Worm (Caenorhabditis elegans) whole organism, late embryonic: Measurements from ENCODE around the gene F46F5.14.

Experiments
- C38D4.7 ChIP-seq: fragments of 200-800 bp; sonication (Bioruptor generic); optimal IDR thresholded peaks from 2 replicates; lab custom pipeline; 2018; ENCODE audit warnings: mild to moderate bottlenecking, missing genetic modification characterization, moderate library complexity, missing compliant biosample characterization
- K02D7.2 ChIP-seq: sonication (generic microtip); optimal IDR thresholded peaks from 2 replicates; lab custom pipeline; 2017; ENCODE audit warnings: mild to moderate bottlenecking, missing genetic modification characterization, missing compliant biosample characterization
- ama-1 ChIP-seq: fragments of 150-350 bp; optimal IDR thresholded peaks from 2 replicates; lab custom pipeline; 2014
- ceh-18 ChIP-seq: sonication (generic microtip); optimal IDR thresholded peaks from 2 replicates; lab custom pipeline; 2016; ENCODE audit warnings: missing genetic modification characterization, missing compliant biosample characterization
- ceh-19 ChIP-seq: fragments of 200-800 bp; sonication (Bioruptor generic); optimal IDR thresholded peaks from 2 replicates; lab custom pipeline; 2018; ENCODE audit warnings: mild to moderate bottlenecking, missing genetic modification characterization, missing compliant biosample characterization
- ceh-22 ChIP-seq: sonication (generic microtip); optimal IDR thresholded peaks from 2 replicates; lab custom pipeline; 2017; ENCODE audit warnings: missing biosample characterization, missing genetic modification characterization
- ceh-24 ChIP-seq: sonication (generic microtip); optimal IDR thresholded peaks from 2 replicates; lab custom pipeline; 2016; ENCODE audit warnings: mild to moderate bottlenecking, missing genetic modification characterization, missing compliant biosample characterization
- che-1 ChIP-seq: sonication (generic microtip); optimal IDR thresholded peaks from 2 replicates; lab custom pipeline; 2016; ENCODE audit warnings: mild to moderate bottlenecking, missing genetic modification characterization, missing compliant biosample characterization
- dve-1 ChIP-seq: sonication (generic microtip); optimal IDR thresholded peaks from 2 replicates; lab custom pipeline; 2017; ENCODE audit warnings: antibody characterized with exemption, mild to moderate bottlenecking, missing genetic modification characterization, missing compliant biosample characterization
- elt-4 ChIP-seq: sonication (generic microtip); optimal IDR thresholded peaks from 2 replicates; lab custom pipeline; 2016; ENCODE audit warnings: missing genetic modification characterization, missing compliant biosample characterization
- ets-4 ChIP-seq: sonication (generic microtip); optimal IDR thresholded peaks from 2 replicates; lab custom pipeline; 2016; ENCODE audit warnings: missing genetic modification characterization, missing compliant biosample characterization
- fax-1 ChIP-seq: sonication (generic microtip); optimal IDR thresholded peaks from 2 replicates; lab custom pipeline; 2016; ENCODE audit warnings: missing genotype, missing genetic modification characterization, missing compliant biosample characterization
- fkh-10 ChIP-seq: fragments of 150-350 bp; optimal IDR thresholded peaks from 2 replicates; lab custom pipeline; 2014; ENCODE audit warnings: missing biosample characterization, missing genetic modification reagents, missing genetic modification characterization
- fkh-6 ChIP-seq: sonication (generic microtip); optimal IDR thresholded peaks from 2 replicates; lab custom pipeline; 2016; ENCODE audit warnings: missing genetic modification characterization, missing compliant biosample characterization
- gmeb-2 ChIP-seq: sonication (generic microtip); optimal IDR thresholded peaks from 2 replicates; lab custom pipeline; 2016; ENCODE audit warnings: missing genetic modification characterization, inconsistent platforms, missing compliant biosample characterization
- hlh-13 ChIP-seq: fragments of 200-800 bp; sonication (Bioruptor generic); optimal IDR thresholded peaks from 2 replicates; lab custom pipeline; 2018; ENCODE audit warnings: mild to moderate bottlenecking, missing genetic modification characterization, missing compliant biosample characterization
- hlh-30 ChIP-seq: sonication (generic microtip); optimal IDR thresholded peaks from 2 replicates; lab custom pipeline; 2017; ENCODE audit warnings: antibody characterized with exemption, missing genetic modification characterization, missing compliant biosample characterization; ENCODE audit not compliant: insufficient read depth
- hlh-6 ChIP-seq: sonication (generic microtip); optimal IDR thresholded peaks from 2 replicates; lab custom pipeline; 2016; ENCODE audit warnings: missing genotype, missing genetic modification characterization, missing compliant biosample characterization
- lim-6 ChIP-seq: sonication (generic microtip); optimal IDR thresholded peaks from 2 replicates; lab custom pipeline; 2016; ENCODE audit warnings: missing genetic modification characterization, missing compliant biosample characterization
- madf-2 ChIP-seq: sonication (generic microtip); optimal IDR thresholded peaks from 2 replicates; lab custom pipeline; 2017; ENCODE audit warnings: missing genetic modification characterization, missing compliant biosample characterization
- mec-3 ChIP-seq: sonication (generic microtip); optimal IDR thresholded peaks from 2 replicates; lab custom pipeline; 2016; ENCODE audit warnings: borderline replicate concordance, missing genetic modification characterization, missing compliant biosample characterization
- nfya-1 ChIP-seq: sonication (generic microtip); optimal IDR thresholded peaks from 2 replicates; lab custom pipeline; 2017; ENCODE audit warnings: missing genetic modification characterization, mild to moderate bottlenecking, missing compliant biosample characterization, antibody characterized with exemption, moderate library complexity
- nhr-232 ChIP-seq: sonication (generic microtip); optimal IDR thresholded peaks from 2 replicates; lab custom pipeline; 2016; ENCODE audit warnings: missing genetic modification characterization, missing compliant biosample characterization
- npax-4 ChIP-seq: sonication (generic microtip); optimal IDR thresholded peaks from 2 replicates; lab custom pipeline; 2016; ENCODE audit warnings: missing genetic modification characterization, missing compliant biosample characterization
- odd-2 ChIP-seq: sonication (generic microtip); optimal IDR thresholded peaks from 2 replicates; lab custom pipeline; 2017; ENCODE audit warnings: antibody characterized with exemption, mild to moderate bottlenecking, missing genetic modification characterization, missing compliant biosample characterization
- pat-9 ChIP-seq: fragments of 200-800 bp; sonication (Bioruptor generic); optimal IDR thresholded peaks from 2 replicates; lab custom pipeline; 2018; ENCODE audit warnings: mild to moderate bottlenecking, missing genetic modification characterization, moderate library complexity, missing compliant biosample characterization
- pros-1 ChIP-seq: fragments of 150-350 bp; optimal IDR thresholded peaks from 2 replicates; lab custom pipeline; 2014; ENCODE audit warnings: missing biosample characterization, missing genetic modification reagents, missing genetic modification characterization
- sdc-2 ChIP-seq: sonication (generic microtip); optimal IDR thresholded peaks from 2 replicates; lab custom pipeline; 2016; ENCODE audit warnings: missing genotype, missing genetic modification characterization, missing compliant biosample characterization
- sox-2 ChIP-seq: fragments of 200-800 bp; sonication (Bioruptor generic); IDR thresholded peaks from 2 replicates; pipeline ENCODE4 v1.3.6; 2022; ENCODE audit warnings: missing genetic modification reagents, missing genetic modification characterization, missing compliant biosample characterization
- sox-4 ChIP-seq: sonication (generic microtip); optimal IDR thresholded peaks from 2 replicates; lab custom pipeline; 2017; ENCODE audit warnings: mild to moderate bottlenecking, missing genetic modification characterization, inconsistent platforms, missing compliant biosample characterization
- tbx-2 ChIP-seq: sonication (generic microtip); optimal IDR thresholded peaks from 2 replicates; lab custom pipeline; 2016; ENCODE audit warnings: missing genetic modification characterization, missing compliant biosample characterization
- tbx-7 ChIP-seq: sonication (generic microtip); optimal IDR thresholded peaks from 2 replicates; lab custom pipeline; 2016; ENCODE audit warnings: missing genotype, missing genetic modification characterization, missing compliant biosample characterization
- ttx-3 ChIP-seq: sonication (generic microtip); optimal IDR thresholded peaks from 2 replicates; lab custom pipeline; 2016; ENCODE audit warnings: missing genetic modification reagents, missing genetic modification characterization, missing compliant biosample characterization
- unc-3 ChIP-seq, 2 experiments: fragments of 200-800 bp in 1 of 2; sonication (Bioruptor generic) in 1 of 2; sonication (generic microtip) in 1 of 2; conservative IDR thresholded peaks in 1 of 2; optimal IDR thresholded peaks in 1 of 2; 2 replicates each; pipeline versions ENCODE4 v1.3.6 to Lab custom; 2016 to 2022; ENCODE audit warnings: missing compliant biosample characterization in 2 of 2, missing genetic modification characterization in 2 of 2, missing genetic modification reagents in 1 of 2
- unc-55 ChIP-seq: sonication (generic microtip); optimal IDR thresholded peaks from 2 replicates; lab custom pipeline; 2017; ENCODE audit warnings: missing biosample characterization, missing genetic modification reagents, missing genetic modification characterization
- unc-86 ChIP-seq: sonication (generic microtip); optimal IDR thresholded peaks from 2 replicates; lab custom pipeline; 2016; ENCODE audit warnings: missing genetic modification characterization, missing compliant biosample characterization
- zip-5 ChIP-seq: sonication (generic microtip); optimal IDR thresholded peaks from 2 replicates; lab custom pipeline; 2016; ENCODE audit warnings: missing genetic modification characterization, missing compliant biosample characterization
- ztf-16 ChIP-seq: sonication (generic microtip); optimal IDR thresholded peaks from 2 replicates; lab custom pipeline; 2017; ENCODE audit warnings: missing genetic modification characterization, missing compliant biosample characterization

The F46F5.14 gene

DNA sequence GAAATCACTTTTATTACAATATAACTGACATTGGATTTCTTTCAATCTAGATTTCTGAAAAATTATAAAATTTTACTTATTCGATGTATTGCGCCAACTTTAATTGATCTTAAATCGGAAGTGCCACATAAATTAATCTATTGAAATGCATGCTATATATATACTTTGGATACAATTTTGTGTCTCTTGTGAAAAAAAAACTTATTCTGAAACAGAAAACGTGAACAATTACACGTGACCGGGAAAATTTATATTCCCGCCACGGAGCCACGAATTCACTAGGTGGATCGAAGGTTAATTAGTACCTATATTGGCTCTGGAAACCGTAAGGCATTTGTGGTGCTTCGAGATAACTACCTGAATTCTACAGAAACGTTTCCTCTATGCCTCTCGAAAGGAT, at the start of gene F46F5.14:
Gene F46F5.14 (plus strand): TSS at position 301 of the 400 bp plus-strand sequence.
- TF ChIP-seq nhr-232 (tag; lab: Kevin White, UChicago) = no peak
- no peak for TF ChIP-seq sdc-2 (tag; lab: Kevin White, UChicago)
- no peak for TF ChIP-seq lim-6
- no peak for TF ChIP-seq ceh-24 (tag; lab: Kevin White, UChicago)
- no peak for TF ChIP-seq fax-1 (tag; lab: Kevin White, UChicago)
- no peak for TF ChIP-seq ceh-19
- TF ChIP-seq sox-4 (tag; lab: Kevin White, UChicago) = no peak
- no peak for TF ChIP-seq nfya-1
- TF ChIP-seq sox-2 = no peak
- TF ChIP-seq pat-9 (tag; lab: Kevin White, UChicago) = no peak
- no peak for TF ChIP-seq npax-4 (tag; lab: Kevin White, UChicago)

DNA sequence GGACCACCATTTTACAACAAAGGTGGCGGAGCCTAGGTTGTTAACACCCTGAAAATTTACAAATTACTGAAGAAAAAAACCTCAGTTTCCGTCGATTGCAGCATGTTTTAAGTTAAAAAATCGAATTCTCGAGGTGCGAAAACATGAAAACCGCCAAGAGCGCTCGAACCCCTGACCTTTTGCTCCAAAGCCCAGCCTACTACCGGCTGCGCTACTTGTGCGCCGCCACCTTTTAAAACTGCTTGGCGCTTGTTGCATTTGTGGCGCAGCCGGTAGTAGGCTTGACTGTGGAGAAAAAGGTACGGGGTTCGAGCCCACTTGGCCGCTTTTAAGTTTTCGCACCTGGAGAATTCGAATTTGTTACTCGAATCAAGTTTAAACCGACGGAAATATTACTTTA, 49.6 kb upstream of the F46F5.14 start, which contains the start of gene snt-6:
Gene snt-6 (minus strand): TSS at position 58 of the 400 bp plus-strand sequence.
- TF ChIP-seq hlh-6 = no peak
- TF ChIP-seq mec-3 (tag; lab: Kevin White, UChicago) = no peak
- TF ChIP-seq C38D4.7 = no peak
- TF ChIP-seq unc-55 (GFP tag; lab: Kevin White, UChicago) = no peak
- no peak for TF ChIP-seq gmeb-2
- TF ChIP-seq hlh-30 = no peak
- TF ChIP-seq, all 69 proteins: peak for 0

DNA sequence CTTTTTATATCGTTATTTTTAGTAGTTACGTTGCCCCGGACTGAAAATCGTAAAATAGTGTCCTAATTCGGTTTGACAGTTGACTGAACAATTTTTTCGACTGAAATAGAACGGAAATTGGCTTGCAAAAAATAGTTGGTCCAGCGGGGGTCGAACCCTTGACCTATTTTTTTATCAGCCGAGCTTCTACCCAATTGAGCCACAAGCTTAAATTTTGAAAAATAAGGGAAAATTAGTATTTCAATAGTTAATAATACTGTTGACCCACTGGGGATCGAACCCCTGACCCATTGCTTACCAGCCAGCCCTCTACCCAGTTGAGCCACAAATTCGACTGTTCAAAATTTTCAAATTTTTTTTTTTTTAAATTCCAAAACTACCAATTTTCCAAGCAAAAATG, 48.0 kb upstream of the F46F5.14 start:
- no peak for TF ChIP-seq hlh-13 (GFP tag; lab: Kevin White, UChicago)
- TF ChIP-seq unc-86 (tag; lab: Kevin White, UChicago) = no peak
- no peak for TF ChIP-seq sdc-2 (tag; lab: Kevin White, UChicago)

DNA sequence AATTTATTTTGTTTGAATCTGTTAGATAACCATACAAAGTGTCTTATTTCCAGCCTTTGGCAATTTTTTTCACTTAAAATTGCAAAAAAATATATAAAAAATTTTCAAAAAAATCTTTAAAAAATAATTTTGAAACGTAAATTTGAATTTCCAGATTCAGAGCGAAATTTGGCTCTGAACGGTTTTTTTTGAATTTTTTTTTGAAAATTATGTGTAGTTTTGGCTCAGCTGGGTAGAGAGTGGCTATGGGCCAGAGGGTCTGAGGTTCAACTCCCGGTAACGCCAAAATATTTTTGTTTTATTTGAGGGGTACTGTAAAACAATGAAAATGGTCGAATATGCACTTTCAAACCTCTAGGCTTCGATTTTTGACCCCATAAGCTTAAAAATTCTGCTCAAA, 46.3 kb upstream of the F46F5.14 start:
- no peak for TF ChIP-seq ets-4
- TF ChIP-seq tbx-7 (tag; lab: Kevin White, UChicago) = no peak
- TF ChIP-seq ama-1 (lab: Kevin White, UChicago) = no peak
- TF ChIP-seq gmeb-2 = no peak
- no peak for TF ChIP-seq fkh-10 (GFP tag; lab: Kevin White, UChicago)
- no peak for TF ChIP-seq elt-4 (tag; lab: Kevin White, UChicago)
- TF ChIP-seq hlh-6 = no peak

DNA sequence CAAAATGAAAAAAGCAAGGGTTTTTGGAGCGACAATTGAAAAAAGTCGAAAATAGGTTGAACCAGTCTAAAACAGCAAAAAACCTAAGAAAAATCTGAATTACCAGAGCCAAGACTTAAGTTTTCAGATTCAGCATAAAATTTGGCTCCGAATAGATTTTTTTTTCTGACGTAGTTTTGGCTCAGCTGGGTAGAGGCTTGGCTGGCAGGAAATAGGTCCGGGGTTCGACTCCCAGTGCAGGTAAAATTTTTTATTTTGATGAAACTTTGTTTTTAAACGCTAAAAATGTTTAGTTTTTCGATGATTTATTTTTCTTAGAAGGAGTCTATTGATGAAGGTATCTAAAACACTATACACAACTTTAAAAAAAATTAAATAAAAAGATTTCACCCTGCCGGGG, 44.8 kb upstream of the F46F5.14 start:
- TF ChIP-seq K02D7.2 (tag; lab: Kevin White, UChicago) (no peak), che-1 (tag; lab: Kevin White, UChicago) (no peak), fkh-6 (no peak), tbx-2 (tag; lab: Kevin White, UChicago) (no peak), pros-1 (no peak), dve-1 (no peak), ets-4 (no peak), ceh-18 (tag; lab: Kevin White, UChicago) (no peak), ceh-22 (tag; lab: Kevin White, UChicago) (no peak), zip-5 (tag; lab: Kevin White, UChicago) (no peak), madf-2 (tag; lab: Kevin White, UChicago) (no peak), hlh-30 (no peak), nhr-232 (tag; lab: Kevin White, UChicago) (no peak), unc-3 (GFP tag; conservative IDR thresholded peaks at IDR 0.05; lab: Robert Waterston, UW) (no peak), unc-3 (tag; optimal IDR thresholded peaks at IDR 0.05; lab: Kevin White, UChicago) (no peak), hlh-13 (GFP tag; lab: Kevin White, UChicago) (no peak), odd-2 (tag; lab: Kevin White, UChicago) (no peak), hlh-6 (no peak), ama-1 (lab: Kevin White, UChicago) (no peak), ttx-3 (tag; lab: Kevin White, UChicago) (no peak), ztf-16 (tag; lab: Kevin White, UChicago) (no peak)
